Worm (Caenorhabditis elegans) whole organism, early embryonic: Measurements from ENCODE around the gene cgh-1.

Source experiments
- F13C5.2 ChIP-seq: sonication (generic microtip); optimal IDR thresholded peaks from 2 replicates; lab custom pipeline; 2017; ENCODE audit warnings: mild to moderate bottlenecking, missing genetic modification characterization, inconsistent platforms, missing compliant biosample characterization
- ama-1 ChIP-seq: fragments of 150-350 bp; optimal IDR thresholded peaks from 2 replicates; lab custom pipeline; 2014
- ceh-36 ChIP-seq: sonication (generic microtip); optimal IDR thresholded peaks from 2 replicates; lab custom pipeline; 2016; ENCODE audit warnings: missing genetic modification characterization, inconsistent platforms, missing compliant biosample characterization
- ets-7 ChIP-seq: sonication (generic microtip); optimal IDR thresholded peaks from 2 replicates; lab custom pipeline; 2016; ENCODE audit warnings: missing genotype, missing genetic modification characterization, missing compliant biosample characterization
- hmbx-1 ChIP-seq: sonication (generic microtip); optimal IDR thresholded peaks from 2 replicates; lab custom pipeline; 2016; ENCODE audit warnings: mild to moderate bottlenecking, missing genetic modification characterization, missing compliant biosample characterization
- hmg-4 ChIP-seq: fragments of 200-800 bp; sonication (Bioruptor generic); optimal IDR thresholded peaks from 2 replicates; lab custom pipeline; 2018; ENCODE audit warnings: mild to moderate bottlenecking, missing genetic modification characterization, missing compliant biosample characterization
- hnd-1 ChIP-seq: sonication (generic microtip); optimal IDR thresholded peaks from 2 replicates; lab custom pipeline; 2016; ENCODE audit warnings: missing genetic modification characterization, missing compliant biosample characterization
- pes-1 ChIP-seq: fragments of 200-800 bp; sonication (Bioruptor generic); IDR thresholded peaks from 2 replicates; pipeline ENCODE4 v1.3.6; 2022; ENCODE audit warnings: missing genetic modification reagents, missing genetic modification characterization, missing compliant biosample characterization
- scrt-1 ChIP-seq: fragments of 200-800 bp; sonication (Bioruptor generic); IDR thresholded peaks from 2 replicates; pipeline ENCODE4 v1.3.6; 2022; ENCODE audit warnings: missing genetic modification characterization, missing compliant biosample characterization
- sea-1 ChIP-seq: fragments of 200-800 bp; sonication (Bioruptor generic); conservative IDR thresholded peaks from 2 replicates; pipeline ENCODE4 v1.3.6; 2022; ENCODE audit warnings: missing genetic modification characterization, missing compliant biosample characterization
- tbx-11 ChIP-seq: fragments of 200-800 bp; sonication (Bioruptor generic); IDR thresholded peaks from 2 replicates; pipeline ENCODE4 v1.3.6; 2022; ENCODE audit warnings: missing genetic modification characterization, missing compliant biosample characterization
- tbx-37 ChIP-seq: fragments of 200-800 bp; sonication (Bioruptor generic); conservative IDR thresholded peaks from 2 replicates; pipeline ENCODE4 v1.3.6; 2022; ENCODE audit warnings: missing genetic modification reagents, missing genetic modification characterization, missing compliant biosample characterization

Gene cgh-1

DNA sequence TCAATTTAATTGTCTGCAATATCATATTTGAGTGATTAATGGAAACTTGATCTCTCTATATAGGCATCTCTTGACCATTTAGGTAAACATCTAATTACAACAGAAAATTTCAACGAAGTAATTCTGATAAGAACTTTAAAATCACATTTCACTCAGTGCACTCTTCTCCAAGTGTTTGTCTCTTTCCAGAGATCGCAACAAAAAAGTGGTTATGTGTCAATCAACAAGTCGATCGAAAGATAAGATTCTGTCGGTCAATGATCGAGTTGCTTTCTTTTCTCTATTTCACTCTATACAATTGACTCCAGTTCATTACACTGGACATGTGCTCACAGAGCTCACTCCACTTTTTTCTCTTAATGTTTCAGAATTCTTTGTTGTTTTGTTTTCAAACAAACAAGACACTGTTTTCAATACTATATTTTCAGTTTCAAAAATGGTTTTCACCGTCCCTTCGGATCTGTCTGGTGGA lies 43.9 kb downstream of the cgh-1 start, which contains the start of gene alh-12:
Gene alh-12 (plus strand): TSS at position 422 of the 472 bp plus-strand sequence.
- TF ChIP-seq tbx-11 = no peak
- TF ChIP-seq ets-7 = no peak
- TF ChIP-seq hmg-4 (GFP tag; lab: Kevin White, UChicago) = no peak
- TF ChIP-seq ceh-36 (tag; lab: Kevin White, UChicago) = no peak
- TF ChIP-seq pes-1 (GFP tag; lab: Robert Waterston, UW) = no peak
- TF ChIP-seq ama-1 (lab: Kevin White, UChicago) = no peak
- no peak for TF ChIP-seq tbx-37 (GFP tag; lab: Robert Waterston, UW)
- no peak for TF ChIP-seq F13C5.2
- no peak for TF ChIP-seq sea-1 (GFP tag; lab: Robert Waterston, UW)
- TF ChIP-seq scrt-1 (GFP tag; lab: Robert Waterston, UW) = no peak
- TF ChIP-seq hnd-1 (tag; lab: Kevin White, UChicago) = no peak
- no peak for TF ChIP-seq hmbx-1 (tag; lab: Kevin White, UChicago)
